Fruit fly (Drosophila melanogaster): Measurements from ENCODE around the gene SmydA-8.

SmydA-8 gene

DNA sequence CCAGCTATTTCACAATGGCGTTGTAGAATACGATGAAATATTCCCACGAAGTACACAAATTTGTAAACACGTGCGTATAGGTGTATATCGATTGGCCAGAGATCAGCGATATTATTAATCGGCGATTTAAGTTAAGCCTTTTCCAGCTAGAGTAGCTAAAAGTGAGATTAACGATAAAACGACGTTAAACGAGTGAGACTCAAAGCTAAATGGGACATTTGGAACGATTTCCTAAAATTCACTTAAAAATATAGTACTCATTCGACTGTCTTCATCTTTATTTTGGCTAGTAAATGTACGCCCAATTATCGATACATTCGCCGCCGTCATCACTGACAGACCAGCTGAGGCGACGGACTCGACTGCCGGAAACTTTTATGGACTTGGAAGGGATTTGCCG, 29.0 kb downstream of the SmydA-8 start, which contains the start of the genes Nmd3 and CG17776 (continued):
- no peak for TF ChIP-seq CG17568 (GFP tag; optimal IDR thresholded peaks at IDR 0.05)
- TF ChIP-seq CG7786 (GFP tag; optimal IDR thresholded peaks at IDR 0.05), result peak; percentile 17
- no peak for TF ChIP-seq CG12769 (tag; optimal IDR thresholded peaks at IDR 0.05)
- peak; percentile 73 for TF ChIP-seq Scr (GFP tag; IDR thresholded peaks at IDR 0.05; ENCODE audit: partially characterized antibody)
- peak; percentile 8 for TF ChIP-seq CG30020 (tag; optimal IDR thresholded peaks at IDR 0.05)
- TF ChIP-seq tio (GFP tag; optimal IDR thresholded peaks at IDR 0.05), result no peak
- TF ChIP-seq Rx (GFP tag; IDR thresholded peaks at IDR 0.05), result no peak
- TF ChIP-seq nerfin-2 (GFP tag; IDR thresholded peaks at IDR 0.05; ENCODE audit: partially characterized antibody), result peak; percentile 82
- TF ChIP-seq Spps (tag; optimal IDR thresholded peaks at IDR 0.05), result no peak
- TF ChIP-seq Bgb (GFP tag; IDR thresholded peaks at IDR 0.05; ENCODE audit: partially characterized antibody), result peak; percentile 61
- peak; percentile 60; the same call in 2 of the 3 replicates for TF ChIP-seq CG6791 (GFP tag; IDR thresholded peaks at IDR 0.05; ENCODE audit: partially characterized antibody)
- TF ChIP-seq CG11093 (GFP tag; IDR thresholded peaks at IDR 0.05), result no peak
- peak in 1 of 3 experiments; percentile 15 for TF ChIP-seq lola (GFP tag; optimal IDR thresholded peaks at IDR 0.05)
- TF ChIP-seq CG9797 (GFP tag; optimal IDR thresholded peaks at IDR 0.05), result peak; percentile 4
- TF ChIP-seq CG15073 (GFP tag; optimal IDR thresholded peaks at IDR 0.05), result no peak
- TF ChIP-seq HHEX (GFP tag; optimal IDR thresholded peaks at IDR 0.05), result no peak
- TF ChIP-seq ems (GFP tag; optimal IDR thresholded peaks at IDR 0.05), result no peak
- TF ChIP-seq sim (GFP tag; IDR thresholded peaks at IDR 0.05), result no peak
- TF ChIP-seq Ets97D (GFP tag; optimal IDR thresholded peaks at IDR 0.05), result peak; percentile 38
- TF ChIP-seq zfh2 (GFP tag; optimal IDR thresholded peaks at IDR 0.05), result no peak
- no peak for TF ChIP-seq kah (GFP tag; optimal IDR thresholded peaks at IDR 0.05)
- TF ChIP-seq CG12071 (GFP tag; optimal IDR thresholded peaks at IDR 0.05), result no peak
- peak; percentile 66 for TF ChIP-seq row (GFP tag; IDR thresholded peaks at IDR 0.05)
- TF ChIP-seq btn (GFP tag; optimal IDR thresholded peaks at IDR 0.05), result no peak
- TF ChIP-seq exex (tag; optimal IDR thresholded peaks at IDR 0.05), result peak; percentile 13
- TF ChIP-seq D19B (GFP tag; optimal IDR thresholded peaks at IDR 0.05), result no peak
- TF ChIP-seq Side (GFP tag; optimal IDR thresholded peaks at IDR 0.05), result peak; percentile 11
- TF ChIP-seq CG12659 (GFP tag; optimal IDR thresholded peaks at IDR 0.05), result peak; percentile 33
- TF ChIP-seq CG6683 (GFP tag; optimal IDR thresholded peaks at IDR 0.05), result no peak
- TF ChIP-seq onecut (GFP tag; IDR thresholded peaks at IDR 0.05), result 0 out of 2 replicates have a peak, but pooled peaks have one; percentile 6
- TF ChIP-seq tgo (GFP tag; IDR thresholded peaks at IDR 0.05), result no peak
- no peak for TF ChIP-seq ro (GFP tag; IDR thresholded peaks at IDR 0.05)
- no peak for TF ChIP-seq zen (tag; optimal IDR thresholded peaks at IDR 0.05)
- TF ChIP-seq vnd (GFP tag; IDR thresholded peaks at IDR 0.05; ENCODE audit: partially characterized antibody), result peak; percentile 83
- 0 out of 3 replicates have a peak, but pooled peaks have one; percentile 12 for TF ChIP-seq CG7963 (GFP tag; IDR thresholded peaks at IDR 0.05; ENCODE audit: partially characterized antibody)
- peak; percentile 70 for TF ChIP-seq tna (GFP tag; IDR thresholded peaks at IDR 0.05; ENCODE audit: partially characterized antibody)
- peak; percentile 30 for TF ChIP-seq Tbp (GFP tag; optimal IDR thresholded peaks at IDR 0.05)
- peak; percentile 10 for TF ChIP-seq CG30403 (GFP tag; optimal IDR thresholded peaks at IDR 0.05)
- TF ChIP-seq CG15514 (GFP tag; optimal IDR thresholded peaks at IDR 0.05), result peak; percentile 64
- TF ChIP-seq Dp (GFP tag; optimal IDR thresholded peaks at IDR 0.05), result peak; percentile 42
- TF ChIP-seq HmgZ (tag; optimal IDR thresholded peaks at IDR 0.05), result peak; percentile 60
- no peak for TF ChIP-seq Rfx (GFP tag; IDR thresholded peaks at IDR 0.05)
- no peak for TF ChIP-seq Hr51 (GFP tag; optimal IDR thresholded peaks at IDR 0.05)
- TF ChIP-seq Bdp1 (GFP tag; optimal IDR thresholded peaks at IDR 0.05), result peak; percentile 28
- TF ChIP-seq crp (GFP tag; optimal IDR thresholded peaks at IDR 0.05), result peak; percentile 20 to 85
- TF ChIP-seq Doc3 (GFP tag; IDR thresholded peaks at IDR 0.05; ENCODE audit: partially characterized antibody), result peak; percentile 58; the same call in 1 of the 3 replicates
- TF ChIP-seq CG1233 (GFP tag; optimal IDR thresholded peaks at IDR 0.05), result no peak
- peak; percentile 3 for TF ChIP-seq cg (GFP tag; optimal IDR thresholded peaks at IDR 0.05)
- peak; percentile 72; the same call in 1 of the 2 replicates for TF ChIP-seq MBD-R2 (GFP tag; IDR thresholded peaks at IDR 0.05)
